Worm (Caenorhabditis elegans) whole organism, early embryonic: ENCODE measurements around the gene lec-3.

ENCODE experiments used
- B0310.2 ChIP-seq: sonication (generic microtip); optimal IDR thresholded peaks from 2 replicates; lab custom pipeline; 2016; ENCODE audit warnings: mild to moderate bottlenecking, missing genetic modification characterization, missing compliant biosample characterization
- F13C5.2 ChIP-seq: sonication (generic microtip); optimal IDR thresholded peaks from 2 replicates; lab custom pipeline; 2017; ENCODE audit warnings: mild to moderate bottlenecking, missing genetic modification characterization, inconsistent platforms, missing compliant biosample characterization
- scrt-1 ChIP-seq: fragments of 200-800 bp; sonication (Bioruptor generic); IDR thresholded peaks from 2 replicates; pipeline ENCODE4 v1.3.6; 2022; ENCODE audit warnings: missing genetic modification characterization, missing compliant biosample characterization

ce11 chrII:10029890-10030289 lies 39.0 kb downstream of the lec-3 start, which contains the start of gene ttc-36:
- TF ChIP-seq F13C5.2 (tag; lab: Kevin White, UChicago) (no peak), scrt-1 (GFP tag; lab: Robert Waterston, UW) (no peak), B0310.2 (tag; lab: Kevin White, UChicago) (no peak)
